Worm (Caenorhabditis elegans) whole organism, mixed stage, embryonic: ENCODE results near the gene Y66H1A.5.

Experiments used
- lin-13 ChIP-seq: fragments of 150-350 bp; optimal IDR thresholded peaks from 2 replicates; lab custom pipeline; 2014; ENCODE audit warnings: missing biosample characterization, missing genetic modification characterization
- mep-1 ChIP-seq: fragments of 150-350 bp; optimal IDR thresholded peaks from 2 replicates; lab custom pipeline; 2017; ENCODE audit warnings: missing biosample characterization, missing genetic modification reagents, missing genetic modification characterization, inconsistent platforms

- TF ChIP-seq lin-13 (tag; lab: Kevin White, UChicago) = no peak
- TF ChIP-seq mep-1 = no peak
Observed at ce11 chrIV:420686-421085, 8.2 kb downstream of the Y66H1A.5 start.
